Fruit fly (Drosophila melanogaster): ENCODE data around the gene CG17648.

CG17648 gene

dm6 chr2L:1758853-1759252, 6.7 kb downstream of the CG17648 start, which contains the start of gene CG17650:
CG17650 (minus strand) TSS chr2L:1759093.
- TF ChIP-seq scrt (GFP tag; optimal IDR thresholded peaks at IDR 0.05) (no peak), BEAF-32 (GFP tag; optimal IDR thresholded peaks at IDR 0.05) (peak; percentile 18), Neu2 (GFP tag; optimal IDR thresholded peaks at IDR 0.05; ENCODE audit: borderline replicate concordance) (peak; percentile 96), amos (GFP tag; IDR thresholded peaks at IDR 0.05; ENCODE audit: partially characterized antibody) (peak; percentile 29; the same call in 1 of the 2 replicates), Sry-δ (GFP tag; optimal IDR thresholded peaks at IDR 0.05) (peak; percentile 14), Mrtf (GFP tag; IDR thresholded peaks at IDR 0.05) (no peak), stwl (tag; optimal IDR thresholded peaks at IDR 0.05) (peak; percentile 48), ham (GFP tag; IDR thresholded peaks at IDR 0.05) (no peak), CG8944 (GFP tag; optimal IDR thresholded peaks at IDR 0.05) (no peak)

- TF ChIP-seq toy (GFP tag; IDR thresholded peaks at IDR 0.05) (no peak), chn (GFP tag; optimal IDR thresholded peaks at IDR 0.05) (no peak), cg (GFP tag; optimal IDR thresholded peaks at IDR 0.05) (no peak)
These were observed 31.7 kb downstream of the CG17648 start, which contains the start of gene Gr22e for dm6 chr2L:1783762-1784161. Gr22e (plus strand) TSS chr2L:1784062.

dm6 chr2L:1787929-1788328, 35.8 kb downstream of the CG17648 start:
- no peak for TF ChIP-seq CG13624 (GFP tag; optimal IDR thresholded peaks at IDR 0.05)
- TF ChIP-seq ash1 (GFP tag; optimal IDR thresholded peaks at IDR 0.05): no peak
- TF ChIP-seq sqz (GFP tag; optimal IDR thresholded peaks at IDR 0.05): no peak
- peak; percentile 19 for TF ChIP-seq lab (GFP tag; optimal IDR thresholded peaks at IDR 0.05)
- no peak for TF ChIP-seq CG6254 (GFP tag; optimal IDR thresholded peaks at IDR 0.05)
- peak; percentile 76 for TF ChIP-seq abd-A (tag; optimal IDR thresholded peaks at IDR 0.05)
- TF ChIP-seq pum (GFP tag; optimal IDR thresholded peaks at IDR 0.05): no peak
- peak; percentile 44 for TF ChIP-seq onecut (GFP tag; IDR thresholded peaks at IDR 0.05)
- TF ChIP-seq bowl (GFP tag; IDR thresholded peaks at IDR 0.05): no peak
- peak; percentile 81 for TF ChIP-seq Hey (tag; optimal IDR thresholded peaks at IDR 0.05)
- TF ChIP-seq org-1 (GFP tag; optimal IDR thresholded peaks at IDR 0.05): no peak
- TF ChIP-seq CG7987 (GFP tag; optimal IDR thresholded peaks at IDR 0.05): no peak
- peak; percentile 41 for TF ChIP-seq CG18599 (GFP tag; optimal IDR thresholded peaks at IDR 0.05)
- peak; percentile 54 for TF ChIP-seq nerfin-1 (tag; optimal IDR thresholded peaks at IDR 0.05)
- TF ChIP-seq mirr (GFP tag; optimal IDR thresholded peaks at IDR 0.05): peak; percentile 23
- TF ChIP-seq Fer2 (tag; optimal IDR thresholded peaks at IDR 0.05): no peak
- TF ChIP-seq CG11723 (GFP tag; optimal IDR thresholded peaks at IDR 0.05): no peak
- TF ChIP-seq jigr1 (GFP tag; IDR thresholded peaks at IDR 0.05): no peak
- TF ChIP-seq dpn (GFP tag; optimal IDR thresholded peaks at IDR 0.05): no peak

- TF ChIP-seq dmrt11E (tag; optimal IDR thresholded peaks at IDR 0.05): no peak
- no peak for TF ChIP-seq Myb (GFP tag; optimal IDR thresholded peaks at IDR 0.05)
- no peak for TF ChIP-seq Ptx1 (GFP tag; IDR thresholded peaks at IDR 0.05)
These were observed 38.2 kb downstream of the CG17648 start, which contains the start of gene Gr22d for dm6 chr2L:1790261-1790660. Gr22d (minus strand) TSS chr2L:1790361.

dm6 chr2L:1791723-1792122, 39.6 kb downstream of the CG17648 start, which contains the start of gene Gr22c:
Gr22c (minus strand) TSS chr2L:1791823.
- no peak for TF ChIP-seq Sox100B (GFP tag; optimal IDR thresholded peaks at IDR 0.05)
